Fruit fly (Drosophila melanogaster): Measurements from ENCODE around the gene CG7606.

Gene CG7606

DNA sequence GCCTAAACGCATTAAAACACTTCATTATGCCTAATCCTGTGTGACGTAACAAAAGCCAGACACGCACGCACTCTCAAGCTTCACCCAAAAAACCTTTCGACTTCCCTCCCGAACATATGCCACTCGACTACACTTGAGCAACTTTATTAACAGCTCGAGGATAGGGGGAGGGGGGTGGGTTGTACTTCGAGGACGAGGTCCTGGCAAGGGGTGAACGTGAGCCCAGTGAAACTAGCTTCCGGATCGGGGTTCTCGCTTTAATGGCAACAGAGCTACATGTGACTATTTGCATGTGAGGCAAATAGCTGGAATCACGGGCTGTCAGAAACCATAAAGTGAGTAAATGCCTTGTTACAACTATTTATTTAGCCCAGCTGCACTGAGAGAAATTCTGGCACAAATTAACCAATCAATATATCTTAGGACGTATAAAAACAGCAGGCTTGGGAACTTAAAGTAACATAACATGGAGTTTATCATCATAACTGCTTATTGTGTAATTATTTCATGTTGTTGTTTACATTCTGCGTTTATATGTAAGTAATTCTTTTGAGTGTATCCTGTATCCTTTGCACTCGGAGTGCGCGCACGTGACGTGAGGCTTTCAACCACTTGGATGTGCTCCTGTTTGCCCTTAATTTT lies 45.4 kb upstream of the CG7606 start (continued):
- TF ChIP-seq CG5180 (GFP tag; optimal IDR thresholded peaks at IDR 0.05) (no peak), ci (GFP tag; IDR thresholded peaks at IDR 0.05) (peak; percentile 67; the same call in 2 of the 3 replicates), Hr78 (GFP tag; optimal IDR thresholded peaks at IDR 0.05) (no peak), Deaf1 (tag; optimal IDR thresholded peaks at IDR 0.05) (no peak), CG2120 (GFP tag; optimal IDR thresholded peaks at IDR 0.05) (peak; percentile 2), Taf1 (GFP tag; IDR thresholded peaks at IDR 0.05) (no peak), CG6254 (GFP tag; optimal IDR thresholded peaks at IDR 0.05) (peak; percentile 62), lmd (GFP tag; IDR thresholded peaks at IDR 0.05) (peak; percentile 32; the same call in 1 of the 2 replicates), pros (GFP tag; optimal IDR thresholded peaks at IDR 0.05) (peak; percentile 90), Bteb2 (GFP tag; optimal IDR thresholded peaks at IDR 0.05) (no peak), fd3F (GFP tag; optimal IDR thresholded peaks at IDR 0.05) (no peak), Doc3 (GFP tag; IDR thresholded peaks at IDR 0.05; ENCODE audit: partially characterized antibody) (no peak), E2f1 (GFP tag; IDR thresholded peaks at IDR 0.05) (no peak), nom (GFP tag; optimal IDR thresholded peaks at IDR 0.05) (no peak), Ptx1 (GFP tag; IDR thresholded peaks at IDR 0.05) (0 out of 2 replicates have a peak, but pooled peaks have one; percentile 18), ara (GFP tag; IDR thresholded peaks at IDR 0.05) (peak; percentile 60; the same call in 1 of the 2 replicates), Dbx (GFP tag; IDR thresholded peaks at IDR 0.05) (no peak), Meics (GFP tag; optimal IDR thresholded peaks at IDR 0.05) (no peak), run (tag; optimal IDR thresholded peaks at IDR 0.05) (no peak), ac (GFP tag; optimal IDR thresholded peaks at IDR 0.05) (peak; percentile 27), Neu2 (GFP tag; optimal IDR thresholded peaks at IDR 0.05; ENCODE audit: borderline replicate concordance) (peak; percentile 53), Eip74EF (GFP tag; optimal IDR thresholded peaks at IDR 0.05) (no peak), nmo (GFP tag; optimal IDR thresholded peaks at IDR 0.05) (peak; percentile 61), CG2129 (GFP tag; IDR thresholded peaks at IDR 0.05; ENCODE audit: partially characterized antibody) (no peak), HmgZ (tag; optimal IDR thresholded peaks at IDR 0.05) (no peak), CG6689 (GFP tag; IDR thresholded peaks at IDR 0.05) (peak; percentile 41; the same call in 1 of the 2 replicates), Usf (GFP tag; optimal IDR thresholded peaks at IDR 0.05) (peak; percentile 8), sd (tag; optimal IDR thresholded peaks at IDR 0.05) (no peak), chn (GFP tag; optimal IDR thresholded peaks at IDR 0.05) (peak; percentile 39), Abd-B (GFP tag; optimal IDR thresholded peaks at IDR 0.05) (no peak), oc (tag; optimal IDR thresholded peaks at IDR 0.05) (peak; percentile 19), CG10209 (GFP tag; optimal IDR thresholded peaks at IDR 0.05) (peak; percentile 42), CG6791 (GFP tag; IDR thresholded peaks at IDR 0.05; ENCODE audit: partially characterized antibody) (no peak), nerfin-1 (tag; optimal IDR thresholded peaks at IDR 0.05) (peak; percentile 45), CG10979 (tag; optimal IDR thresholded peaks at IDR 0.05) (peak; percentile 80), CG32772 (GFP tag; IDR thresholded peaks at IDR 0.05) (peak; percentile 41; the same call in 1 of the 2 replicates), Rx (GFP tag; IDR thresholded peaks at IDR 0.05) (0 out of 2 replicates have a peak, but pooled peaks have one; percentile 28), corto (GFP tag; optimal IDR thresholded peaks at IDR 0.05) (no peak), CG15073 (GFP tag; optimal IDR thresholded peaks at IDR 0.05) (no peak), Side (GFP tag; optimal IDR thresholded peaks at IDR 0.05) (no peak), Dll (GFP tag; IDR thresholded peaks at IDR 0.05; ENCODE audit: partially characterized antibody) (no peak), maf-S (GFP tag; optimal IDR thresholded peaks at IDR 0.05) (no peak), Gsc (GFP tag; IDR thresholded peaks at IDR 0.05) (no peak), eve (GFP tag; optimal IDR thresholded peaks at IDR 0.05) (no peak), Lpt (GFP tag; optimal IDR thresholded peaks at IDR 0.05) (no peak), ewg (GFP tag; optimal IDR thresholded peaks at IDR 0.05) (peak; percentile 49), NK7.1 (GFP tag; optimal IDR thresholded peaks at IDR 0.05) (no peak), dimm (GFP tag; IDR thresholded peaks at IDR 0.05) (no peak)
